Fruit fly (Drosophila melanogaster) Kc167 (cell line): ENCODE measurements around the gene Cubn.

Experiments used
- Myc ChIP-seq: fragments of >200 bp; optimal IDR thresholded peaks from 2 replicates; lab custom pipeline; 2017; ENCODE audit warnings: missing external identifiers
- Sin3A ChIP-seq: fragments of >200 bp; optimal IDR thresholded peaks from 2 replicates; lab custom pipeline; 2018; ENCODE audit warnings: missing external identifiers
- h ChIP-seq: fragments of >200 bp; optimal IDR thresholded peaks from 3 replicates; lab custom pipeline; 2018; ENCODE audit warnings: missing external identifiers
- insv ChIP-seq: fragments of >200 bp; optimal IDR thresholded peaks from 3 replicates; lab custom pipeline; 2018; ENCODE audit warnings: missing external identifiers

dm6 chrX:9586627-9587026 lies 15.5 kb upstream of the Cubn start:
- TF ChIP-seq h (lab: Kevin White, UChicago) = no peak
- no peak for TF ChIP-seq Sin3A (lab: Kevin White, UChicago)
- no peak for TF ChIP-seq Myc (lab: Kevin White, UChicago)
- TF ChIP-seq insv (lab: Kevin White, UChicago) = no peak
